Worm (Caenorhabditis elegans) whole organism, midembryonic: ENCODE measurements around the gene C06E4.1.

ENCODE experiments used
- T22C8.4 ChIP-seq: fragments of 200-800 bp; sonication (Bioruptor generic); IDR thresholded peaks from 2 replicates; pipeline ENCODE4 v1.3.6; 2022; ENCODE audit warnings: missing genetic modification characterization, missing compliant biosample characterization
- cog-1 ChIP-seq: sonication (generic microtip); optimal IDR thresholded peaks from 2 replicates; lab custom pipeline; 2016; ENCODE audit warnings: missing genetic modification characterization, missing compliant biosample characterization
- flt-1 ChIP-seq: fragments of 200-800 bp; sonication (Bioruptor generic); IDR thresholded peaks from 2 replicates; pipeline ENCODE4 v1.3.6; 2022; ENCODE audit warnings: missing genetic modification characterization, missing compliant biosample characterization
- klf-2 ChIP-seq: fragments of 200-800 bp; sonication (Bioruptor generic); conservative IDR thresholded peaks from 2 replicates; pipeline ENCODE4 v1.3.6; 2022; ENCODE audit warnings: missing genetic modification reagents, missing genetic modification characterization, missing compliant biosample characterization
- med-1 ChIP-seq: sonication (generic microtip); optimal IDR thresholded peaks from 2 replicates; lab custom pipeline; 2017; ENCODE audit warnings: missing genetic modification characterization, mild to moderate bottlenecking, missing compliant biosample characterization, antibody characterized with exemption, missing genetic modification reagents; ENCODE audit not compliant: insufficient read depth
- ref-1 ChIP-seq: fragments of 200-800 bp; sonication (Bioruptor generic); conservative IDR thresholded peaks from 2 replicates; pipeline ENCODE4 v1.3.6; 2022; ENCODE audit warnings: missing genetic modification reagents, missing genetic modification characterization, missing compliant biosample characterization
- tab-1 ChIP-seq: fragments of 200-800 bp; sonication (Bioruptor generic); IDR thresholded peaks from 2 replicates; pipeline ENCODE4 v1.3.6; 2022; ENCODE audit warnings: missing genetic modification characterization, missing compliant biosample characterization
- ztf-23 ChIP-seq: fragments of 200-800 bp; sonication (Bioruptor generic); IDR thresholded peaks from 2 replicates; pipeline ENCODE4 v1.3.6; 2022; ENCODE audit warnings: missing genetic modification reagents, missing genetic modification characterization, missing compliant biosample characterization
- ztf-29 ChIP-seq: fragments of 200-800 bp; sonication (Bioruptor generic); IDR thresholded peaks from 2 replicates; pipeline ENCODE4 v1.3.6; 2022; ENCODE audit warnings: missing genetic modification reagents, missing genetic modification characterization, missing compliant biosample characterization

ce11 chrIV:7276661-7277060 is 6.4 kb upstream of the C06E4.1 start, which contains the start of gene C06E4.2:
- TF ChIP-seq ztf-23 (GFP tag; lab: Robert Waterston, UW): no peak
- TF ChIP-seq flt-1 (GFP tag; lab: Robert Waterston, UW): no peak
- TF ChIP-seq med-1 (GFP tag; lab: Kevin White, UChicago): no peak
- no peak for TF ChIP-seq T22C8.4 (GFP tag; lab: Robert Waterston, UW)
- TF ChIP-seq ztf-29: no peak
- no peak for TF ChIP-seq cog-1 (tag; lab: Kevin White, UChicago)
- no peak for TF ChIP-seq klf-2
- TF ChIP-seq ref-1 (GFP tag; lab: Robert Waterston, UW): no peak
- TF ChIP-seq tab-1 (GFP tag; lab: Robert Waterston, UW): no peak
